Fruit fly (Drosophila melanogaster): ENCODE results near the gene CG6015.

The CG6015 gene

DNA sequence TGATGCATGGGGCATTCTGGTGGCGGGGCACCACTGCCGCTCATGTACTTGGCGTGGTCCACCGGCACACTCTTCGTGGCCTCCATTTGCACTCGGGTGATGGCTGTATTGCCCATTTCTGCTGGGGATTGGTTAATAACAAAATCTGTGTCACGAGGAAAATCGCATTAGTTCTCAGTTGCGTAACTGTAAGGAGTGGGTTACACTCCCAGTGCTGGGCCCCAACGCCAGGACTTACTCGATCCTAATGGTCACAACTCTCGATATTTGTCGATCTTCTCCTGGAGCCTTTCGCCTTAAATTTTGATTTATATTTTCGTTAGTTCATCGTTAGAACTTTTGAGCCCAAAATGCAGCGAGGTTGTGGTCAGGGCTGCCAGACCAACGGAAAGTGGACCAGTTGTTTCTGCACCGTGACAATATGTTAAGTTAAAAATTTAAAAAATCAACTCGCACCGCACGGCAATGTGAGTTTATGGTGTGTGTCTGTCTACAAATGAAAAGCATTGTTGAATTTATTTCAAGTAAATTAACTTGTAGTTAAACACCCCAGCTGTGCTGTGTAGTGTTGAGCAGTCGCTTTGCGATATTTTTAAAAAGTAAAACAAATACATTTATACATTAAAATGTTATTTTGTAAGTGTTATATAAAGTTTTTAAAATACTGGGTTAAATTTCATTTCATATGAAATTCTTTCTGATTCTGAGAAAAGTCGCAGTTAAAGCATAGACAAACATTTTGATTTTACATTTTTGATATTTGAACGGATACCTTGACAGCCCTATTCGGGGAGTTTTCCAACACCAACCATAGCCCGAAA is 7.0 kb downstream of the CG6015 start, which contains the start of the genes Cchl and ND-42 (continued):
- TF ChIP-seq cyc (GFP tag; optimal IDR thresholded peaks at IDR 0.05) (peak; percentile 81), dsx (GFP tag; optimal IDR thresholded peaks at IDR 0.05; ENCODE audit: poor library complexity, severe bottlenecking) (peak; percentile 51), net (GFP tag; optimal IDR thresholded peaks at IDR 0.05) (peak; percentile 82), Hr39 (GFP tag; optimal IDR thresholded peaks at IDR 0.05) (peak; percentile 77)

DNA sequence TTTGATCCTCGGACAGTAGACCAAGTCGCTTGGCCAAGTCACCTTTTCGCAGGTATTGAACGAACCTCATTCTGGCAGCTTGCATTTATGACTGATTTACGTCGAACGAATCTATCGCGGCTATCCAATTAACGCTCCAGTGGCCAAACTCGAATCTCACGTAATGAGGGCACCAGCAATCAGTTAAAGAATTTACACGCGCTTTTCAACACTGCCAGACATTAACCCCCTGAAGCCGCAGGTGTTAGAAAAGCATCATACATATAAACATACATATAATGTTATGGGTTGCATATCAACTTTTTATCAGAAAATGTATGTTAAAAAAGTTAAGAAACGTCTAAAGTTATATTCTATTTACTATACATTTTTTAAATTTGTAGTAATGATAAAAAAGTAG is 8.8 kb downstream of the CG6015 start, which contains the start of gene CG6028:
TSS of gene CG6028 (minus strand) at position 187 of the 400 bp plus-strand sequence.
- TF ChIP-seq Met (GFP tag; optimal IDR thresholded peaks at IDR 0.05) (peak; percentile 27), pdm3 (GFP tag; optimal IDR thresholded peaks at IDR 0.05) (no peak), CG6792 (GFP tag; optimal IDR thresholded peaks at IDR 0.05) (no peak), lz (GFP tag; optimal IDR thresholded peaks at IDR 0.05) (peak; percentile 29), acj6 (GFP tag; optimal IDR thresholded peaks at IDR 0.05) (peak; percentile 20), OdsH (GFP tag; optimal IDR thresholded peaks at IDR 0.05) (peak; percentile 15), CG3032 (tag; optimal IDR thresholded peaks at IDR 0.05) (peak; percentile 9), CG6163 (GFP tag; IDR thresholded peaks at IDR 0.05) (peak; percentile 21; the same call in 1 of the 3 replicates), CG32006 (GFP tag; optimal IDR thresholded peaks at IDR 0.05) (no peak), esn (GFP tag; optimal IDR thresholded peaks at IDR 0.05) (peak; percentile 57), eg (GFP tag; IDR thresholded peaks at IDR 0.05) (peak; percentile 66; the same call in 2 of the 3 replicates), vri (GFP tag; optimal IDR thresholded peaks at IDR 0.05) (peak; percentile 72), Hr39 (GFP tag; optimal IDR thresholded peaks at IDR 0.05) (peak; percentile 28), fd85E (GFP tag; optimal IDR thresholded peaks at IDR 0.05) (no peak), CG11762 (GFP tag; optimal IDR thresholded peaks at IDR 0.05; ENCODE audit: insufficient read depth) (no peak), Sox14 (GFP tag; optimal IDR thresholded peaks at IDR 0.05) (peak; percentile 13), CG11902 (GFP tag; optimal IDR thresholded peaks at IDR 0.05) (no peak), Lpt (GFP tag; optimal IDR thresholded peaks at IDR 0.05) (no peak), CG31627 (GFP tag; optimal IDR thresholded peaks at IDR 0.05) (peak; percentile 25), topi (GFP tag; optimal IDR thresholded peaks at IDR 0.05) (peak; percentile 45), Eip78C (GFP tag) (peak; percentile 65), svp (GFP tag) (peak; percentile 79), CG10631 (GFP tag; optimal IDR thresholded peaks at IDR 0.05) (no peak), CG9139 (GFP tag; optimal IDR thresholded peaks at IDR 0.05) (no peak), Hr4 (GFP tag; optimal IDR thresholded peaks at IDR 0.05) (no peak), Eip75B (GFP tag; optimal IDR thresholded peaks at IDR 0.05) (peak; percentile 70), Ets96B (tag; optimal IDR thresholded peaks at IDR 0.05) (no peak), Smox (GFP tag; optimal IDR thresholded peaks at IDR 0.05) (no peak), Ets21C (GFP tag; optimal IDR thresholded peaks at IDR 0.05) (peak; percentile 8), CG3919 (GFP tag; optimal IDR thresholded peaks at IDR 0.05) (peak; percentile 51)

DNA sequence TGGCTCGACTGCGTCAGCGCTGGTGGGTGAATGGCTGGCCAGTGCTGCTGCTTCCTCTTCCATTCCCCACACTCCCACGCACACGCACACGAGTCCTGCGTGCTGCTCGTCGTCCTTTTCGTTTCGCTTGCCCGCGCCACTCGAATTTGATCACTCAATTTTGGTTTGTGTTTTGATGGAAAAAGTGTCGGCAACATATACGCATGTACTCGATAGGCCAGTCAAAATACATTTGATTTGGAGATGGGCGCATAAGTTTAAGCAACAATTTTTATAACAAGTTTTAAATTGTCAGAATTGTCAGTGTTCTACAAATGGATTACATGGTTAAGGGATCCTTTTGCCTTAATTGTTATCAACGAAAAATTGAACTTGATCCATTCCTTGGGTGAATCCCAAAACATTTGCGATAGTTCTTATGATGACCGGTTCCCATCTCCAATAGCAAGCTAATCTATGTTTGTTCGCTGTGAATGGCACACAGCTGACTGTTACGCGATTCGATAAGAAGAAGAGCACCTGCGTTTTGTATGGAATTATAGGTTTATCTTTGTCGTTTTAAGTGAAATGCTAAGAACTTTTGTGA is 11.0 kb downstream of the CG6015 start, which contains the start of the genes Mitofilin and mRpL35:
TSS of gene Mitofilin (minus strand) at position 295 of the 586 bp plus-strand sequence.
TSS of gene mRpL35 (plus strand) at position 487 of the 586 bp plus-strand sequence.
- TF ChIP-seq ss (GFP tag; optimal IDR thresholded peaks at IDR 0.05) (peak in 1 of 2 experiments; percentile 15), CG8119 (GFP tag; IDR thresholded peaks at IDR 0.05) (no peak), dsx (GFP tag; optimal IDR thresholded peaks at IDR 0.05; ENCODE audit: poor library complexity, severe bottlenecking) (no peak), CG3919 (GFP tag; optimal IDR thresholded peaks at IDR 0.05) (peak; percentile 37), CG7368 (GFP tag; optimal IDR thresholded peaks at IDR 0.05) (no peak), CG11902 (GFP tag; optimal IDR thresholded peaks at IDR 0.05) (peak; percentile 13), Ets21C (GFP tag; optimal IDR thresholded peaks at IDR 0.05) (peak; percentile 6), Eip75B (GFP tag; optimal IDR thresholded peaks at IDR 0.05) (peak; percentile 47), eg (GFP tag; IDR thresholded peaks at IDR 0.05) (no peak), Sox15 (GFP tag; optimal IDR thresholded peaks at IDR 0.05) (peak; percentile 51), cyc (GFP tag; optimal IDR thresholded peaks at IDR 0.05) (peak; percentile 53), topi (GFP tag; optimal IDR thresholded peaks at IDR 0.05) (peak; percentile 39), Sox14 (GFP tag; optimal IDR thresholded peaks at IDR 0.05) (peak; percentile 36), CG8319 (GFP tag; optimal IDR thresholded peaks at IDR 0.05) (no peak), lz (GFP tag; optimal IDR thresholded peaks at IDR 0.05) (peak; percentile 53), svp (GFP tag) (peak; percentile 92), CG10631 (GFP tag; optimal IDR thresholded peaks at IDR 0.05) (peak; percentile 70), Eip78C (GFP tag) (peak; percentile 69), CG11762 (GFP tag; optimal IDR thresholded peaks at IDR 0.05; ENCODE audit: insufficient read depth) (no peak), achi (GFP tag; optimal IDR thresholded peaks at IDR 0.05) (peak; percentile 38), CG6808 (GFP tag; optimal IDR thresholded peaks at IDR 0.05) (peak; percentile 20), Ets96B (tag; optimal IDR thresholded peaks at IDR 0.05) (peak; percentile 23), vri (GFP tag; optimal IDR thresholded peaks at IDR 0.05) (peak; percentile 57), CG8632 (GFP tag; optimal IDR thresholded peaks at IDR 0.05) (no peak), dac (GFP tag; optimal IDR thresholded peaks at IDR 0.05) (peak; percentile 3), CG3032 (tag; optimal IDR thresholded peaks at IDR 0.05) (peak; percentile 49), CG4318 (GFP tag; optimal IDR thresholded peaks at IDR 0.05) (no peak), Met (GFP tag; optimal IDR thresholded peaks at IDR 0.05) (no peak), CG32006 (GFP tag; optimal IDR thresholded peaks at IDR 0.05) (no peak), Hr39 (GFP tag; optimal IDR thresholded peaks at IDR 0.05) (peak; percentile 66)

Measured in whole organism, prepupa.